Fruit fly (Drosophila melanogaster) whole organism: ENCODE measurements around the gene CG42713.

ENCODE experiments used
- CG8478 ChIP-seq: fragments of >200 bp; optimal IDR thresholded peaks from 2 replicates; lab custom pipeline; 2018; ENCODE audit warnings: inconsistent platforms
- Dll ChIP-seq: fragments of >200 bp; optimal IDR thresholded peaks from 2 replicates; lab custom pipeline; 2017
- EcR ChIP-seq, 2 experiments: fragments of >200 bp; optimal IDR thresholded peaks; 2 replicates each; lab custom pipeline; 2017; ENCODE audit warnings: missing biosample characterization in 2 of 2, missing genetic modification characterization in 2 of 2, missing genetic modification reagents in 2 of 2
- pan ChIP-seq: fragments of >200 bp; optimal IDR thresholded peaks from 2 replicates; lab custom pipeline; 2017
- psq ChIP-seq: fragments of >200 bp; optimal IDR thresholded peaks from 2 replicates; lab custom pipeline; 2017
- usp ChIP-seq: fragments of >200 bp; optimal IDR thresholded peaks from 2 replicates; lab custom pipeline; 2017; ENCODE audit warnings: missing biosample characterization, missing genetic modification characterization, mixed read lengths

The CG42713 gene

DNA sequence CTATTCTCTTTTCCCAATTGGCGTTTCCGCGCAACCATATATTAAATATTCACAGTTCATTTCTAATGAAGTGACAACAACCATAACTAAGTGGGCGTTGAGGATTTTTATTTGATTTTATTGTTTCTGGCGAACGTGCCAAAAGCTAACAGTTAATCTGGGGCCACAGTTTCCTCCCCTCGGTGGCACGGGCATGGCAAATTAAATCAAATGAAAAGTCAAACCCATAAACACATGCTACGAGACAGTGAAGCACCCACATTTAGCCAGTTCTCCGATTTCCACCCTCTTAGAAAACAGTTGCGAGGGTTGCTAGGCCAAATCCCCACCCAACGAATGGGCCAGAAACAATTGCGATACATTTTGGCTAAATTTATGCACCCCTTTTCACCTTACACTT, 7.1 kb upstream of the CG42713 start:
- no peak for TF ChIP-seq usp
- no peak for TF ChIP-seq Dll (lab: Kevin White, UChicago)
- TF ChIP-seq CG8478: no peak
- no peak for TF ChIP-seq psq (lab: Kevin White, UChicago)
- no peak for TF ChIP-seq EcR (GFP tag; optimal IDR thresholded peaks at IDR 0.05; lab: Kevin White, UChicago)
- no peak for TF ChIP-seq pan

DNA sequence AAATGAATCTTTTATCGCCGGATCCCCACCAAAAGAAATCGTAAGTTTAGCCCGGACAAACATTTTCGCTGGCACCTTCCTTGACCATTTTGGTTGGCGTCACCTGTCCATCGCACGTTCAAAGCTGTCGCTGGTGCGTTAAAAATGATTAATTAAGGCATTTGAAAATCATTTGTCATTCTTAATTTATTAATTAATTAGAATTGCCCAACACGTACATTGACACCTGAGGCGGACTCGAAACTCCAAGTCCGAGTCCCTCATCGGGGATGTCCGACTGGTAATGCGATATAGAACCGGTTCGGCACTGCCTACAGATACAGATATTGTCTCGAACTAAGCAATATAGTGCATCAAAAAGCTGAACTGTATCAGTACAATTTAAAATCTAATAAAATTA, 3.0 kb upstream of the CG42713 start:
- TF ChIP-seq EcR (GFP tag; optimal IDR thresholded peaks at IDR 0.05; lab: Kevin White, UChicago) (no peak), usp (no peak), Dll (lab: Kevin White, UChicago) (no peak), psq (lab: Kevin White, UChicago) (no peak), CG8478 (no peak), pan (no peak)

dm6 chr2L:8888720-8889119, 2.5 kb upstream of the CG42713 start:
- TF ChIP-seq pan: no peak
- no peak for TF ChIP-seq Dll (lab: Kevin White, UChicago)
- no peak for TF ChIP-seq EcR (GFP tag; optimal IDR thresholded peaks at IDR 0.05; lab: Kevin White, UChicago)
- TF ChIP-seq usp: no peak
- no peak for TF ChIP-seq CG8478
- TF ChIP-seq psq (lab: Kevin White, UChicago): no peak

DNA sequence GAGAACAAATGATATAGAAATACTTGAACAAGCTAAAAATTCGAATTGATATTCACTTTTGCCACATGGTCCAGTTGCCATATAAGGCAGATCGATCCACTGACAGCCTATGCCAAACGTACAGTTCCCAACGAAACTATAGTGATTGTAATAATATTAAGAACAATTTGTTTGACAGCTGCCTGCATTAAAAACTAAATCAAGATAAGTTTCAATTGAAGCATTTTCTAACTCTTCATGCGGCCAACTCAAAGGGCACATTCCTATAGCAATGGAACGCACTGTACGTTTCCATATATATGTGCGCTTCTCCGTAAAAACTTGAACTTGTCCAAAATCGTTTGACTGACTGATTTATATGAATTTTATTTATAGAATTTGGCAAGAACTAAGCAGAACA, 3.0 kb downstream of the CG42713 start:
- TF ChIP-seq psq (lab: Kevin White, UChicago) (no peak), Dll (lab: Kevin White, UChicago) (no peak), pan (no peak), CG8478 (no peak), usp (no peak), EcR (GFP tag; optimal IDR thresholded peaks at IDR 0.05; lab: Kevin White, UChicago) (no peak)

DNA sequence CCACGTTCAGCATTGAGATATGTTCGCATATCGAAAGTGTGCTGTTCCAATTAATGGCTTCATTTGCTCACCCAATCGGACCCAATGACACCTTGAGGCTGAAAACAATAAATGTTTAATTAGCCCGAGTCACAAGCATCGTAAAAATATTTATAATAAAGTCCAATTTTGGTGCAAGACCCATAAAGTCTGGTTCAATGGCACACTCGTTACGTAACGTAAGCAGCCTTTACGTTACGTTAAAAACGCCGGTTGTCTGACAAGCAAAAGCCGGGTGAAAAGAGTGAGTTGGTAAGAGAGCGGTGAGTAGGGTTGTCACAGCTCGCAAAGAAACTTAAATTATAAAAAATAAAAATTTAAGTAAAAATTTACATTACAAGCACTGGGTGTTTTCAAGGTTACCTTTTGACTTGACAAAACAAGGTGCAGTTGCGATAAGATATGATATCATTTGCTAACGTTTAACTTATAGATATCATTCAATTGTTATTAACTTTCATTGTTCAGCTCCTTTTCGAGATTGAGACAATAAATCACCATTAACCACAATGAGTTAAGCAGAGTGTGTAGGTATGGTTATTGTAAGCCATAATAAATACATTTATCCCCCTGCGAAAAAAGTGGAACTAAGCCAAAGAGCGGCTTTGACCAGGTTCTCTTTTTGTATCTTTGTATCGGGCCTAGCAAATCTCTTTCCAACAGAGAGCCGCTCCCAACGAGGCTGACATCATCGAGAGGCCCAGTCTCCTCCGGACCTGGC, 6.9 kb downstream of the CG42713 start:
- TF ChIP-seq EcR (GFP tag; optimal IDR thresholded peaks at IDR 0.05; lab: Kevin White, UChicago) (no peak), pan (no peak), CG8478 (no peak), Dll (lab: Kevin White, UChicago) (no peak), psq (lab: Kevin White, UChicago) (no peak), usp (no peak)

DNA sequence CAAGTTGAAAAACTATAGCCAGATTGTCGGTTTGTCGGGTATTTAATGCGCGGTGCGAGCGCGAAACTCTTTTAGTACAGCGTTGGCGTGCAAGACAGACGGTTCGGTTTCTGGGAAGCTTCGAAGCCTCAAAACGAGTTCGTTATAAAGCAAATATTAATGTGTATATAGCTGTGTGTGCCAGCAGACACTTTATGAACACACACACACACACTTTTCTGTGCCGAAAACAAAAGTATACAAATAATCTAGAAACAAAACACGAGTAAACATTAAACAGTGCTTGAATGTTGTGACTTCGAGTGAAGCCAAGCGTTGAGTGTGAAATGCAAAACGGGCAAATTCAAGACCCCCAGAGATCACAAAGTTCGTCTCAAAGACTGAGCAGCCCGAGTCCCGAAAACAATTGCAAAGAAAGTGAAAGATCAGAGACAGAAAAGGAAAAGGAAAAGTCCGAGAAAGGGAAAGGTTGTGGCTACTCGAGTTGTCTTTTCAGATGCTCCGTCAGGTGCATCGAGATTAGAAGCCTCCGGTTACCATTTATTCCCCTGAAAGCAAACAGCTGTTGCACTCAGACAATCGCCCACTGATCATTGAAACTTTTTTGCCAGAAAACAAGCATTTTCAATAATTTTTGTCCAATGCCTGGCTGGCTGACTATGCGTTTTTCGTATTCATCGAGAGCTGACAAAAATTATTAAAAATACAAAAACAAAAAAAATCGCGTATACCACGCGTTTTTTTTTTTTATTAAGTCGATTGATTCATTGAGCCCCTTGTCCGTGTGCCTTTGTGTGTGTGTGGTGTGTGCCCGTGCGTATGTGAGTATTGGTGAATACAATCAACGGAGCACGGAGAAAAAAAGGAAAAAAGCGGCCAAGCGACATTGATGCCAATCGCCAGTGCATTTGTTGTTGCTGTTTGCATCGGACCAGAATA, 7.7 kb downstream of the CG42713 start, which contains the start of gene CG34398:
Gene CG34398 (plus strand): TSS at position 73 of the 939 bp plus-strand sequence.
- no peak for TF ChIP-seq CG8478
- no peak for TF ChIP-seq psq (lab: Kevin White, UChicago)
- no peak for TF ChIP-seq usp
- TF ChIP-seq Dll (lab: Kevin White, UChicago): no peak
- TF ChIP-seq EcR (GFP tag; optimal IDR thresholded peaks at IDR 0.05; lab: Kevin White, UChicago): no peak
- no peak for TF ChIP-seq pan

dm6 chr2L:8901882-8902281, 10.6 kb downstream of the CG42713 start:
- no peak for TF ChIP-seq pan
- no peak for TF ChIP-seq Dll (lab: Kevin White, UChicago)
- no peak for TF ChIP-seq EcR (GFP tag; optimal IDR thresholded peaks at IDR 0.05; lab: Kevin White, UChicago)

- no peak for TF ChIP-seq Dll (lab: Kevin White, UChicago)
- TF ChIP-seq usp: no peak
- TF ChIP-seq pan: no peak
- no peak for TF ChIP-seq psq (lab: Kevin White, UChicago)
- TF ChIP-seq EcR (GFP tag; optimal IDR thresholded peaks at IDR 0.05; lab: Kevin White, UChicago): no peak
- TF ChIP-seq CG8478: no peak
Observed at dm6 chr2L:8906279-8906678, 15.0 kb downstream of the CG42713 start.

DNA sequence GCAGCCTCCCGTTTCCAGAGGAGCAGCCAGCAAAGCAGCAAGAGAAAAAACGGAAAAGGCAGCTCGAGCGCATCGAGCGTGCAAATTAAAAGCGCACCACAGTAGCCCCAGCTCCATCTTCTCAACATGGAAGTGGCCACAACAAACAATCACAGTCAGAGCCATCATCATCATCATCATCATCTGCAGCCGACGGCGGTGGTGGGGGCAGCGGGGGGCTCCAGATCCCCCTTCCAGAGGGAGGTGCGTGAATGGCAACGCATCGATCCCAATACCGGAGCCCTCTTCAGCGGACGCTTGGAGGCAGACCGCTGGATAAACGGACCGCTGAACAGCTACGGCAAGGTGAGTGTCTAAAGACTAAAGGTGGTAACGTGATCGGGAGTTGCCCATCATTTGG, 24.5 kb downstream of the CG42713 start:
- TF ChIP-seq Dll (lab: Kevin White, UChicago) (peak; percentile 14), psq (lab: Kevin White, UChicago) (no peak)

DNA sequence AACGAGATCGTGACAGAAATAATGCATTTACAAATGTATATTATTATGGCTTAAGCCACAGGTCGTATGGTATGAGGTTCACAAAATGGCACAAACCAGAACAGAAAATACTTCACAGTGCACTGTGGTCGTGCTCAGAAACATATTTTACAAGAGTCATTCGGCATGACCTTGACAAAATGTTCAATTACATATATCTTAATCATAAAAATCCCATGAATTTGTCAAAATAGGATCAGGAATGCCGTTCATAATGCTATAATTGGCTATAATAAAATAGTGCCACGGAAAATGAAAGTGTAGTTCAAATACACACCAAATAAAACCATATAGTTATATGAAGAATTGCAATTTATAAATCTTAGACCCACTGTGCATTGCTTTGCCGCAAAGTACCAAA, 28.4 kb downstream of the CG42713 start:
- no peak for TF ChIP-seq pan
- TF ChIP-seq Dll (lab: Kevin White, UChicago): no peak
- no peak for TF ChIP-seq psq (lab: Kevin White, UChicago)
- TF ChIP-seq CG8478: no peak
- TF ChIP-seq EcR (GFP tag; optimal IDR thresholded peaks at IDR 0.05; lab: Kevin White, UChicago): no peak
- no peak for TF ChIP-seq usp

- TF ChIP-seq CG8478 (no peak), pan (no peak), usp (no peak), EcR (GFP tag; optimal IDR thresholded peaks at IDR 0.05; lab: Kevin White, UChicago) (no peak), Dll (lab: Kevin White, UChicago) (no peak), psq (lab: Kevin White, UChicago) (no peak)
Observed at dm6 chr2L:8920294-8920693, 29.1 kb downstream of the CG42713 start.

DNA sequence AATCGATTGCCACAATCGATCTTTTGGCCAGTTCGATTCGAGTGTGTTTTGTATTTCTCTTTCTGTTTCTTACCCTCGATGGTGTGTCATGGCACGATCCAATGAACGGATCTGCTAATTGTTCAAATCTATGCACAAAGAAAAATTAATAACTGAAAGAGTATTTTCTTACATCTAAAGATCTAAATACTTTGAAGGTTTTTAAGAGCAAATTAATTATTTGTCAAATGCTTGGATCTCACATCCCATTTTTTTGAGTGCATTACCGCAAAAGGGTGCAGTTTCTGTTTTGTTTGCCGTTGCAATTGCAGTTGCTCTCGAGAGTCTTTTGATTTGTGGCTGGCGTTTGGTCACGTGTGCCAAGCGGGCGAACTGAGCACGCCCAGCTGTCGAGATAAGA, 30.7 kb downstream of the CG42713 start:
- no peak for TF ChIP-seq CG8478
- TF ChIP-seq pan: no peak
- no peak for TF ChIP-seq Dll (lab: Kevin White, UChicago)
- no peak for TF ChIP-seq usp
- TF ChIP-seq psq (lab: Kevin White, UChicago): no peak
- no peak for TF ChIP-seq EcR (GFP tag; optimal IDR thresholded peaks at IDR 0.05; lab: Kevin White, UChicago)
